Worm (Caenorhabditis elegans) whole organism, L2 larva: ENCODE data around the gene C25D7.10.

ENCODE experiments used
- C34F6.9 ChIP-seq: fragments of 150-350 bp; optimal IDR thresholded peaks from 2 replicates; lab custom pipeline; 2014; ENCODE audit warnings: missing biosample characterization, missing genetic modification characterization
- F13H6.1 ChIP-seq: sonication (generic microtip); optimal IDR thresholded peaks from 2 replicates; lab custom pipeline; 2016; ENCODE audit warnings: missing genetic modification characterization, missing compliant biosample characterization
- R02D3.7 ChIP-seq: fragments of 150-350 bp; optimal IDR thresholded peaks from 2 replicates; lab custom pipeline; 2014; ENCODE audit warnings: missing biosample characterization, missing genetic modification characterization
- Y55F3AM.14 ChIP-seq: fragments of 200-800 bp; sonication (Bioruptor generic); optimal IDR thresholded peaks from 2 replicates; lab custom pipeline; 2018; ENCODE audit warnings: mild to moderate bottlenecking, missing genetic modification characterization, missing compliant biosample characterization
- aly-2 ChIP-seq: fragments of 150-350 bp; optimal IDR thresholded peaks from 2 replicates; lab custom pipeline; 2014; ENCODE audit warnings: missing biosample characterization, missing genetic modification characterization
- ama-1 ChIP-seq: fragments of 150-350 bp; optimal IDR thresholded peaks from 2 replicates; lab custom pipeline; 2018; ENCODE audit warnings: inconsistent platforms
- blmp-1 ChIP-seq: sonication (generic microtip); optimal IDR thresholded peaks from 2 replicates; lab custom pipeline; 2017; ENCODE audit warnings: missing genetic modification characterization, mild to moderate bottlenecking, missing compliant biosample characterization, antibody characterized with exemption, moderate library complexity; ENCODE audit not compliant: insufficient read depth
- ceh-16 ChIP-seq: fragments of 150-350 bp; optimal IDR thresholded peaks from 2 replicates; lab custom pipeline; 2014; ENCODE audit warnings: missing biosample characterization, missing genetic modification characterization
- crh-2 ChIP-seq: sonication (generic microtip); optimal IDR thresholded peaks from 2 replicates; lab custom pipeline; 2017; ENCODE audit warnings: missing biosample characterization, missing genetic modification characterization
- dmd-4 ChIP-seq: sonication (generic microtip); optimal IDR thresholded peaks from 2 replicates; lab custom pipeline; 2017; ENCODE audit warnings: missing biosample characterization, missing genetic modification characterization
- egl-27 ChIP-seq: sonication (generic microtip); optimal IDR thresholded peaks from 3 replicates; lab custom pipeline; 2017; ENCODE audit warnings: missing biosample characterization, missing genetic modification reagents, missing genetic modification characterization
- elt-3 ChIP-seq: sonication (generic microtip); optimal IDR thresholded peaks from 2 replicates; lab custom pipeline; 2017; ENCODE audit warnings: missing biosample characterization, missing genetic modification characterization
- fos-1 ChIP-seq: fragments of 150-350 bp; optimal IDR thresholded peaks from 2 replicates; lab custom pipeline; 2014; ENCODE audit warnings: missing biosample characterization, missing genetic modification characterization
- gmeb-1 ChIP-seq: fragments of 150-350 bp; optimal IDR thresholded peaks from 2 replicates; lab custom pipeline; 2014; ENCODE audit warnings: missing biosample characterization, missing genetic modification characterization
- lin-11 ChIP-seq: fragments of 150-350 bp; sonication (generic microtip); optimal IDR thresholded peaks from 2 replicates; lab custom pipeline; 2014; ENCODE audit warnings: missing biosample characterization, missing genetic modification characterization, inconsistent platforms, mixed read lengths
- lin-39 ChIP-seq: fragments of 150-350 bp; optimal IDR thresholded peaks from 2 replicates; lab custom pipeline; 2014; ENCODE audit warnings: missing biosample characterization, missing genetic modification reagents, missing genetic modification characterization
- lsy-2 ChIP-seq, 2 experiments: fragments of 150-350 bp in 1 of 2; sonication (generic microtip) in 1 of 2; optimal IDR thresholded peaks; 2 replicates each; lab custom pipeline; 2014 to 2017; ENCODE audit warnings: missing biosample characterization in 2 of 2, missing genetic modification characterization in 2 of 2
- mab-5 ChIP-seq: fragments of 150-350 bp; optimal IDR thresholded peaks from 2 replicates; lab custom pipeline; 2014; ENCODE audit warnings: missing biosample characterization, missing genetic modification characterization
- mbf-1 ChIP-seq: sonication (generic microtip); optimal IDR thresholded peaks from 2 replicates; lab custom pipeline; 2017; ENCODE audit warnings: missing biosample characterization, missing genetic modification characterization
- mdl-1 ChIP-seq, 2 experiments: fragments of 150-350 bp in 1 of 2; sonication (generic microtip) in 1 of 2; optimal IDR thresholded peaks; 2 replicates each; lab custom pipeline; 2017; ENCODE audit warnings: missing biosample characterization in 2 of 2, missing genetic modification characterization in 2 of 2
- nhr-10 ChIP-seq: sonication (generic microtip); optimal IDR thresholded peaks from 2 replicates; lab custom pipeline; 2017; ENCODE audit warnings: missing biosample characterization, missing genetic modification characterization
- nhr-11 ChIP-seq: fragments of 150-350 bp; optimal IDR thresholded peaks from 2 replicates; lab custom pipeline; 2014; ENCODE audit warnings: missing biosample characterization, missing genetic modification characterization
- nhr-12 ChIP-seq: fragments of 150-350 bp; optimal IDR thresholded peaks from 2 replicates; lab custom pipeline; 2014; ENCODE audit warnings: missing biosample characterization, missing genetic modification characterization
- nhr-129 ChIP-seq: fragments of 150-350 bp; optimal IDR thresholded peaks from 2 replicates; lab custom pipeline; 2014; ENCODE audit warnings: missing biosample characterization, missing genetic modification characterization
- nhr-21 ChIP-seq: fragments of 150-350 bp; optimal IDR thresholded peaks from 2 replicates; lab custom pipeline; 2014; ENCODE audit warnings: missing biosample characterization, missing genetic modification characterization
- nhr-23 ChIP-seq: fragments of 150-350 bp; optimal IDR thresholded peaks from 2 replicates; lab custom pipeline; 2014; ENCODE audit warnings: missing biosample characterization, missing genetic modification reagents, missing genetic modification characterization
- nhr-237 ChIP-seq: fragments of 150-350 bp; optimal IDR thresholded peaks from 2 replicates; lab custom pipeline; 2014; ENCODE audit warnings: missing biosample characterization, missing genetic modification characterization
- nhr-25 ChIP-seq: fragments of 150-350 bp; sonication (generic microtip); optimal IDR thresholded peaks from 3 replicates; lab custom pipeline; 2014; ENCODE audit warnings: missing biosample characterization, missing genetic modification characterization
- nhr-6 ChIP-seq: fragments of 150-350 bp; optimal IDR thresholded peaks from 2 replicates; lab custom pipeline; 2014; ENCODE audit warnings: missing biosample characterization, missing genetic modification characterization
- nhr-77 ChIP-seq: fragments of 150-350 bp; optimal IDR thresholded peaks from 2 replicates; lab custom pipeline; 2014; ENCODE audit warnings: missing biosample characterization, missing genetic modification characterization
- peb-1 ChIP-seq: fragments of 150-350 bp; optimal IDR thresholded peaks from 2 replicates; lab custom pipeline; 2014; ENCODE audit warnings: missing biosample characterization, missing genetic modification characterization
- sem-4 ChIP-seq: fragments of 150-350 bp; optimal IDR thresholded peaks from 2 replicates; lab custom pipeline; 2014; ENCODE audit warnings: missing biosample characterization, missing genetic modification reagents, missing genetic modification characterization
- skn-1 ChIP-seq: sonication (generic microtip); optimal IDR thresholded peaks from 2 replicates; lab custom pipeline; 2017; ENCODE audit warnings: missing biosample characterization, missing genetic modification characterization
- sma-3 ChIP-seq: sonication (generic microtip); optimal IDR thresholded peaks from 2 replicates; lab custom pipeline; 2016; ENCODE audit warnings: missing genetic modification reagents, missing genetic modification characterization, missing compliant biosample characterization
- sma-9 ChIP-seq, 2 experiments: fragments of 150-350 bp in 1 of 2; sonication (generic microtip) in 1 of 2; optimal IDR thresholded peaks; 2 replicates each; lab custom pipeline; 2014 to 2016; ENCODE audit warnings: missing genetic modification characterization in 2 of 2, mild to moderate bottlenecking in 1 of 2, missing biosample characterization in 1 of 2, missing compliant biosample characterization in 1 of 2, missing genetic modification reagents in 1 of 2, moderate library complexity in 1 of 2
- snpc-4 ChIP-seq: fragments of 150-350 bp; optimal IDR thresholded peaks from 2 replicates; lab custom pipeline; 2014; ENCODE audit warnings: missing biosample characterization, missing genetic modification characterization
- unc-39 ChIP-seq: fragments of 150-350 bp; optimal IDR thresholded peaks from 2 replicates; lab custom pipeline; 2014; ENCODE audit warnings: missing biosample characterization, missing genetic modification characterization
- unc-55 ChIP-seq: fragments of 150-350 bp; sonication (generic microtip); optimal IDR thresholded peaks from 3 replicates; lab custom pipeline; 2014; ENCODE audit warnings: missing biosample characterization, missing genetic modification reagents, missing genetic modification characterization
- unc-62 ChIP-seq: fragments of 150-350 bp; optimal IDR thresholded peaks from 2 replicates; lab custom pipeline; 2014; ENCODE audit warnings: missing biosample characterization, missing genetic modification reagents, missing genetic modification characterization
- zag-1 ChIP-seq: fragments of 150-350 bp; optimal IDR thresholded peaks from 2 replicates; lab custom pipeline; 2014; ENCODE audit warnings: missing biosample characterization, missing genetic modification characterization
- ztf-1 ChIP-seq: fragments of 200-800 bp; sonication (Bioruptor generic); conservative IDR thresholded peaks from 2 replicates; pipeline ENCODE4 v1.3.6; 2022; ENCODE audit warnings: missing genetic modification characterization, missing compliant biosample characterization
- ztf-11 ChIP-seq: sonication (generic microtip); optimal IDR thresholded peaks from 2 replicates; lab custom pipeline; 2017; ENCODE audit warnings: missing biosample characterization, missing genetic modification characterization
- ztf-4 ChIP-seq: fragments of 150-350 bp; optimal IDR thresholded peaks from 2 replicates; lab custom pipeline; 2014; ENCODE audit warnings: missing biosample characterization, missing genetic modification characterization

The C25D7.10 gene

ce11 chrV:15071015-15071810, 3.9 kb downstream of the C25D7.10 start, which contains the start of gene unc-76 (continued):
- TF ChIP-seq Y55F3AM.14 (GFP tag; lab: Kevin White, UChicago): peak; percentile 77
- peak in 1 of 2 experiments; percentile 73 for TF ChIP-seq mdl-1 (tag; optimal IDR thresholded peaks at IDR 0.05; lab: Kevin White, UChicago)
- TF ChIP-seq nhr-23: no peak
- peak; percentile 94 for TF ChIP-seq F13H6.1 (tag; lab: Kevin White, UChicago)
- TF ChIP-seq nhr-21 (tag; lab: Kevin White, UChicago): peak; percentile 45
- no peak for TF ChIP-seq ceh-16 (tag; lab: Kevin White, UChicago)
- TF ChIP-seq nhr-77 (tag; lab: Kevin White, UChicago): no peak
- TF ChIP-seq sem-4 (tag; lab: Kevin White, UChicago): peak; percentile 25
- peak; percentile 83 for TF ChIP-seq egl-27 (tag; lab: Kevin White, UChicago)
- no peak for TF ChIP-seq dmd-4 (tag; lab: Kevin White, UChicago)
- peak; percentile 86 for TF ChIP-seq mab-5 (tag; lab: Kevin White, UChicago)
- TF ChIP-seq, all 48 proteins: peak for 23

ce11 chrV:15072738-15073137, 5.5 kb downstream of the C25D7.10 start:
- TF ChIP-seq gmeb-1 (tag; lab: Kevin White, UChicago) (no peak), mab-5 (tag; lab: Kevin White, UChicago) (no peak), mdl-1 (tag; optimal IDR thresholded peaks at IDR 0.05; lab: Kevin White, UChicago) (no peak), aly-2 (tag; lab: Kevin White, UChicago) (no peak), blmp-1 (tag; lab: Kevin White, UChicago) (no peak), dmd-4 (tag; lab: Kevin White, UChicago) (no peak), elt-3 (tag; lab: Kevin White, UChicago) (no peak), ztf-1 (GFP tag; lab: Robert Waterston, UW) (no peak), nhr-23 (no peak), peb-1 (tag; lab: Kevin White, UChicago) (no peak), nhr-6 (tag; lab: Kevin White, UChicago) (no peak), skn-1 (no peak), nhr-237 (no peak), snpc-4 (no peak), unc-62 (GFP tag; lab: Kevin White, UChicago) (no peak), nhr-25 (no peak)

- no peak for TF ChIP-seq Y55F3AM.14 (GFP tag; lab: Kevin White, UChicago)
- no peak for TF ChIP-seq nhr-77 (tag; lab: Kevin White, UChicago)
- no peak for TF ChIP-seq lin-11
- TF ChIP-seq sem-4 (tag; lab: Kevin White, UChicago): no peak
- peak; percentile 62 for TF ChIP-seq C34F6.9 (tag; lab: Kevin White, UChicago)
- TF ChIP-seq nhr-11 (tag; lab: Kevin White, UChicago): no peak
- TF ChIP-seq nhr-10 (tag; lab: Kevin White, UChicago): no peak
- TF ChIP-seq aly-2 (tag; lab: Kevin White, UChicago): no peak
- no peak for TF ChIP-seq R02D3.7 (tag; lab: Kevin White, UChicago)
- TF ChIP-seq unc-39 (tag; lab: Kevin White, UChicago): no peak
- TF ChIP-seq nhr-6 (tag; lab: Kevin White, UChicago): no peak
- no peak for TF ChIP-seq nhr-237
- TF ChIP-seq mab-5 (tag; lab: Kevin White, UChicago): peak; percentile 11
- peak; percentile 39 for TF ChIP-seq sma-9 (GFP tag; optimal IDR thresholded peaks at IDR 0.05; lab: Kevin White, UChicago)
- no peak for TF ChIP-seq sma-9 (tag; optimal IDR thresholded peaks at IDR 0.05; lab: Kevin White, UChicago)
- no peak for TF ChIP-seq gmeb-1 (tag; lab: Kevin White, UChicago)
- TF ChIP-seq ceh-16 (tag; lab: Kevin White, UChicago): no peak
- TF ChIP-seq unc-55 (GFP tag; lab: Kevin White, UChicago): peak; percentile 82
- no peak for TF ChIP-seq lin-39 (tag; lab: Kevin White, UChicago)
- TF ChIP-seq ztf-11 (tag; lab: Kevin White, UChicago): no peak
- TF ChIP-seq mdl-1 (tag; optimal IDR thresholded peaks at IDR 0.05; lab: Kevin White, UChicago): no peak
- TF ChIP-seq peb-1 (tag; lab: Kevin White, UChicago): no peak
- no peak for TF ChIP-seq dmd-4 (tag; lab: Kevin White, UChicago)
- no peak for TF ChIP-seq ama-1 (lab: Kevin White, UChicago)
- TF ChIP-seq ztf-4 (tag; lab: Kevin White, UChicago): no peak
- TF ChIP-seq blmp-1 (tag; lab: Kevin White, UChicago): no peak
- TF ChIP-seq zag-1 (tag; lab: Kevin White, UChicago): peak; percentile 45
- no peak for TF ChIP-seq mbf-1 (tag; lab: Kevin White, UChicago)
- TF ChIP-seq fos-1 (tag; lab: Kevin White, UChicago): no peak
- TF ChIP-seq crh-2 (tag; lab: Kevin White, UChicago): peak; percentile 32
- peak in 1 of 2 experiments; percentile 35 for TF ChIP-seq lsy-2 (tag; optimal IDR thresholded peaks at IDR 0.05; lab: Kevin White, UChicago)
- TF ChIP-seq nhr-21 (tag; lab: Kevin White, UChicago): no peak
- TF ChIP-seq skn-1: no peak
- peak; percentile 52 for TF ChIP-seq nhr-129 (tag; lab: Kevin White, UChicago)
- TF ChIP-seq F13H6.1 (tag; lab: Kevin White, UChicago): no peak
- no peak for TF ChIP-seq ztf-1 (GFP tag; lab: Robert Waterston, UW)
- TF ChIP-seq egl-27 (tag; lab: Kevin White, UChicago): no peak
- no peak for TF ChIP-seq snpc-4
- no peak for TF ChIP-seq nhr-12 (tag; lab: Kevin White, UChicago)
- TF ChIP-seq sma-3 (GFP tag; lab: Kevin White, UChicago): no peak
These were observed 7.6 kb downstream of the C25D7.10 start for ce11 chrV:15074907-15075306.
